Worm (Caenorhabditis elegans): ENCODE measurements around the gene F15E6.9.

DNA sequence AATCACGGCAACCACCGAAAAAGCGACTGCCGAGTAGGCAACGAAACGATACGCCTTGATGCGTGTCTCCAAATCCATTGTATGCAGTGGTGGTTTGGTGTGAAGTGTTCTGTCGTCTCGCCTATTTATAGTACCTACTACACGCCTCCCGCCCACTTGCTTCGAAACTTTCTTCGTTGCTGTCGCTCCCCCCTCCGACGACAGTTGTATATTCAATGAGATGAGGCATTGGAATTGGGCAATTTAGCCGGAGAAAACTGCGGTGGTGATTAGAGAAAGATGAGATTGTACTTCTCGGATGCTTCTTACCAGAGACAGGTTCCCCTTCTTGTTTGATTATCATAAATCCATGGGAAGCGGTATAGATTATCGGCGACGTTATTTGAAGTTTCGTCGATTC is 54.4 kb downstream of the F15E6.9 start, which contains the start of gene col-34:
- TF ChIP-seq daf-19 (GFP tag; conservative IDR thresholded peaks at IDR 0.05) (no peak), lin-13 (GFP tag; optimal IDR thresholded peaks at IDR 0.05) (no peak), ceh-28 (tag; optimal IDR thresholded peaks at IDR 0.05) (no peak), nhr-77 (tag; optimal IDR thresholded peaks at IDR 0.05) (no peak), fkh-10 (GFP tag; optimal IDR thresholded peaks at IDR 0.05) (no peak), unc-62 (GFP tag; optimal IDR thresholded peaks at IDR 0.05 in 1 of 2) (no peak), unc-62 (tag; optimal IDR thresholded peaks at IDR 0.05) (no peak), unc-39 (tag; optimal IDR thresholded peaks at IDR 0.05) (no peak), nhr-76 (tag; optimal IDR thresholded peaks at IDR 0.05) (no peak), lin-38 (GFP tag; IDR thresholded peaks at IDR 0.05) (no peak), R02D3.7 (tag; optimal IDR thresholded peaks at IDR 0.05) (no peak), nhr-11 (tag; optimal IDR thresholded peaks at IDR 0.05) (no peak)

Data from whole organism, L4 larva.